Fruit fly (Drosophila melanogaster) S2 (cell line): ENCODE results near the gene CG11617.

Source experiments
- CG8478 ChIP-seq: fragments of >200 bp; optimal IDR thresholded peaks from 2 replicates; lab custom pipeline; 2018
- CTCF ChIP-seq, 2 experiments: fragments of >200 bp; optimal IDR thresholded peaks; 2 replicates each; lab custom pipeline; 2018

DNA sequence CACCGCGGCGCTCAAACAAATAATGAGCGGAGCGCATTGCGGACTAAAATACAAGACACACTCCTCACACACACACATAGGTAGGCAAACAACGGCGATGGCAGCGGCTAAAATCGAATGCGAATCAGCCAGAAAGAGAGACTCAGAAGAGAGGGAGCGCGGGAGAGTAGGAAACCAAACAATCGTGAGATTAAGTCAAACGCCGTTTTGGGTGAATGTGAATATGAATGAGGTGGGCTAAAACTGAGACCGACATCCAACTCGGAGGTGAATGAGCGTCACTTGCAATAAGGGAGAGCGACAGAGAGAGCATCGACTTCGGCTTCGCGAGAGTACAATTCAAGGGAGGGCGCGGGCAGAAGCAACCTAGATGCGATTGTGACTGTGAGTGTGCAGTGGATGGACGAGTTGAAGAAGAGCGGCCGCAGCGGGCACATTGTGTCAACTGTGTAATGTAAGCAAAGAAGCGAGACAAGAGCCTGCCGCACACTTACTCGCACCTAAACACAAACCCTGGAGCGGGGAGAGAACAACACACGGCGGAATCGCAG is 14.9 kb upstream of the CG11617 start:
- TF ChIP-seq CG8478 (lab: Kevin White, UChicago) (no peak), CTCF (optimal IDR thresholded peaks at IDR 0.05; lab: Kevin White, UChicago) (no peak)
